Fruit fly (Drosophila melanogaster): ENCODE data around the gene lin-28.
A peak's percentile ranks its signal among the peaks of the same experiment; 100 is the strongest.

Gene lin-28

dm6 chr3L:5633247-5634187, 21.0 kb upstream of the lin-28 start:
- TF ChIP-seq Met (GFP tag; optimal IDR thresholded peaks at IDR 0.05) (no peak), CG1621 (tag; optimal IDR thresholded peaks at IDR 0.05) (no peak), CG3919 (GFP tag; optimal IDR thresholded peaks at IDR 0.05) (peak; percentile 80), CG6808 (GFP tag; optimal IDR thresholded peaks at IDR 0.05) (peak; percentile 35), dac (GFP tag; optimal IDR thresholded peaks at IDR 0.05) (no peak), CG6854 (GFP tag; optimal IDR thresholded peaks at IDR 0.05) (no peak), CG10669 (GFP tag; optimal IDR thresholded peaks at IDR 0.05) (peak; percentile 38), Blimp-1 (GFP tag; optimal IDR thresholded peaks at IDR 0.05) (no peak), CG31627 (GFP tag; optimal IDR thresholded peaks at IDR 0.05) (peak; percentile 4), net (GFP tag; optimal IDR thresholded peaks at IDR 0.05) (no peak), Smox (GFP tag; optimal IDR thresholded peaks at IDR 0.05) (no peak), CG7368 (GFP tag; optimal IDR thresholded peaks at IDR 0.05) (peak; percentile 13), CG8319 (GFP tag; optimal IDR thresholded peaks at IDR 0.05) (no peak), OdsH (GFP tag; optimal IDR thresholded peaks at IDR 0.05) (no peak), lz (GFP tag; optimal IDR thresholded peaks at IDR 0.05) (peak; percentile 56), Hr39 (GFP tag; optimal IDR thresholded peaks at IDR 0.05) (no peak), CG6276 (GFP tag; optimal IDR thresholded peaks at IDR 0.05) (no peak), dsx (GFP tag; optimal IDR thresholded peaks at IDR 0.05; ENCODE audit: poor library complexity, severe bottlenecking) (no peak), pdm3 (GFP tag; optimal IDR thresholded peaks at IDR 0.05) (peak; percentile 17), Eip75B (GFP tag; optimal IDR thresholded peaks at IDR 0.05) (peak; percentile 67), fd59A (GFP tag; optimal IDR thresholded peaks at IDR 0.05) (peak; percentile 31), fkh (GFP tag; optimal IDR thresholded peaks at IDR 0.05) (no peak), CG9139 (GFP tag; optimal IDR thresholded peaks at IDR 0.05) (no peak), CG4318 (GFP tag; optimal IDR thresholded peaks at IDR 0.05) (no peak), CG32006 (GFP tag; optimal IDR thresholded peaks at IDR 0.05) (no peak), CG10631 (GFP tag; optimal IDR thresholded peaks at IDR 0.05) (peak; percentile 83), achi (GFP tag; optimal IDR thresholded peaks at IDR 0.05) (peak; percentile 24), Sox14 (GFP tag; optimal IDR thresholded peaks at IDR 0.05) (peak; percentile 69), CG8119 (GFP tag; IDR thresholded peaks at IDR 0.05) (no peak), Sox102F (GFP tag; optimal IDR thresholded peaks at IDR 0.05) (no peak), spab (GFP tag; optimal IDR thresholded peaks at IDR 0.05) (peak; percentile 31), CG11762 (GFP tag; optimal IDR thresholded peaks at IDR 0.05; ENCODE audit: insufficient read depth) (peak; percentile 36), Eip78C (GFP tag) (peak; percentile 48), CG6163 (GFP tag; IDR thresholded peaks at IDR 0.05) (peak; percentile 71), topi (GFP tag; optimal IDR thresholded peaks at IDR 0.05) (peak; percentile 49), Eip93F (GFP tag; optimal IDR thresholded peaks at IDR 0.05) (peak; percentile 7), Sox15 (GFP tag; optimal IDR thresholded peaks at IDR 0.05) (no peak), CG8632 (GFP tag; optimal IDR thresholded peaks at IDR 0.05) (no peak), CG6792 (GFP tag; optimal IDR thresholded peaks at IDR 0.05) (peak; percentile 45), Lpt (GFP tag; optimal IDR thresholded peaks at IDR 0.05) (no peak), CG16779 (tag; optimal IDR thresholded peaks at IDR 0.05) (peak; percentile 12), CG11902 (GFP tag; optimal IDR thresholded peaks at IDR 0.05) (no peak), Hr38 (GFP tag; optimal IDR thresholded peaks at IDR 0.05) (no peak), svp (GFP tag) (no peak), cyc (GFP tag; optimal IDR thresholded peaks at IDR 0.05) (peak; percentile 61), CG3032 (tag; optimal IDR thresholded peaks at IDR 0.05) (peak; percentile 61), CG11294 (GFP tag; IDR thresholded peaks at IDR 0.05) (no peak), Gug (GFP tag; IDR thresholded peaks at IDR 0.05) (peak; percentile 45; the same call in 1 of the 2 replicates), ss (GFP tag; optimal IDR thresholded peaks at IDR 0.05) (peak in 1 of 2 experiments; percentile 14), CG34406 (GFP tag; optimal IDR thresholded peaks at IDR 0.05) (no peak)
